Fruit fly (Drosophila melanogaster) whole organism, embryonic: ENCODE results near the gene UQCR-6.4L.

Source experiments
- CG10267 ChIP-seq: fragments of 200-800 bp; sonication (Bioruptor generic); optimal IDR thresholded peaks from 2 replicates; lab custom pipeline; 2018; ENCODE audit warnings: missing biosample characterization, mild to moderate bottlenecking, missing genetic modification characterization, moderate library complexity
- CG10321 ChIP-seq: fragments of 200-800 bp; sonication (Bioruptor generic); IDR thresholded peaks from 2 replicates; pipeline ENCODE4 v1.3.6; 2022; ENCODE audit warnings: missing biosample characterization, missing genetic modification characterization
- CG10565 ChIP-seq: fragments of 200-800 bp; sonication (Bioruptor generic); optimal IDR thresholded peaks from 3 replicates; lab custom pipeline; 2016; ENCODE audit warnings: missing biosample characterization, mild to moderate bottlenecking, missing genetic modification characterization
- CG11695 ChIP-seq: fragments of 200-800 bp; sonication (Bioruptor generic); IDR thresholded peaks from 3 replicates; pipeline ENCODE4 v1.3.6; 2022; ENCODE audit warnings: missing biosample characterization, missing genetic modification characterization
- CG12769 ChIP-seq: fragments of 200-800 bp; sonication (Bioruptor generic); optimal IDR thresholded peaks from 2 replicates; lab custom pipeline; 2019; ENCODE audit warnings: missing biosample characterization, mild to moderate bottlenecking, missing genetic modification characterization, moderate library complexity
- CG14014 ChIP-seq: fragments of 200-800 bp; sonication (Bioruptor generic); IDR thresholded peaks from 2 replicates; pipeline ENCODE4 v1.3.6; 2022; ENCODE audit warnings: missing biosample characterization, missing genetic modification characterization
- CG14050 ChIP-seq: fragments of 200-800 bp; sonication (Bioruptor generic); IDR thresholded peaks from 3 replicates; pipeline ENCODE4 v1.3.6; 2022; ENCODE audit warnings: missing biosample characterization, missing genetic modification characterization
- CG1792 ChIP-seq: fragments of 200-800 bp; sonication (Bioruptor generic); optimal IDR thresholded peaks from 2 replicates; lab custom pipeline; 2016; ENCODE audit warnings: missing biosample characterization, missing genetic modification characterization
- CG3163 ChIP-seq: fragments of 200-800 bp; sonication (Bioruptor generic); optimal IDR thresholded peaks from 3 replicates; lab custom pipeline; 2016; ENCODE audit warnings: missing biosample characterization, missing genetic modification characterization
- CG32532 ChIP-seq: fragments of 200-800 bp; sonication (Bioruptor generic); IDR thresholded peaks from 2 replicates; pipeline ENCODE4 v1.3.6; 2022; ENCODE audit warnings: missing biosample characterization, missing genetic modification characterization
- CG34376 ChIP-seq: fragments of 200-800 bp; sonication (Bioruptor generic); optimal IDR thresholded peaks from 2 replicates; lab custom pipeline; 2018; ENCODE audit warnings: missing biosample characterization, mild to moderate bottlenecking, missing genetic modification characterization
- CG4328 ChIP-seq: fragments of 200-800 bp; sonication (Bioruptor generic); optimal IDR thresholded peaks from 3 replicates; lab custom pipeline; 2017; ENCODE audit warnings: missing biosample characterization, missing genetic modification reagents, missing genetic modification characterization
- CG4730 ChIP-seq: fragments of 200-800 bp; sonication (Bioruptor generic); IDR thresholded peaks from 2 replicates; pipeline ENCODE4 v1.3.6; 2022; ENCODE audit warnings: missing biosample characterization, missing genetic modification characterization
- CG4820 ChIP-seq: fragments of 200-800 bp; sonication (Bioruptor generic); optimal IDR thresholded peaks from 3 replicates; lab custom pipeline; 2016; ENCODE audit warnings: missing biosample characterization, missing genetic modification characterization
- CG7928 ChIP-seq: fragments of 200-800 bp; sonication (Bioruptor generic); optimal IDR thresholded peaks from 2 replicates; lab custom pipeline; 2017; ENCODE audit warnings: missing biosample characterization, mild to moderate bottlenecking, missing genetic modification characterization
- CG8359 ChIP-seq: fragments of 200-800 bp; sonication (Bioruptor generic); optimal IDR thresholded peaks from 2 replicates; lab custom pipeline; 2017; ENCODE audit warnings: missing biosample characterization, mild to moderate bottlenecking, missing genetic modification characterization, borderline replicate concordance
- CHES-1-like ChIP-seq: fragments of 200-800 bp; sonication (Bioruptor generic); optimal IDR thresholded peaks from 2 replicates; lab custom pipeline; 2016; ENCODE audit warnings: missing biosample characterization, missing genetic modification characterization
- HHEX ChIP-seq: fragments of 200-800 bp; sonication (Bioruptor generic); optimal IDR thresholded peaks from 3 replicates; lab custom pipeline; 2017; ENCODE audit warnings: missing biosample characterization, mild to moderate bottlenecking, missing genetic modification characterization, missing genetic modification reagents
- Hr3 ChIP-seq: fragments of 200-800 bp; sonication (Bioruptor generic); optimal IDR thresholded peaks from 3 replicates; lab custom pipeline; 2016; ENCODE audit warnings: missing biosample characterization, missing genetic modification characterization
- Jarid2 ChIP-seq: fragments of 200-800 bp; sonication (Bioruptor generic); optimal IDR thresholded peaks from 3 replicates; lab custom pipeline; 2017; ENCODE audit warnings: mild to moderate bottlenecking, missing biosample characterization, missing genetic modification reagents, missing genetic modification characterization
- MBD-R2 ChIP-seq: fragments of 200-800 bp; sonication (Bioruptor generic); IDR thresholded peaks from 2 replicates; pipeline ENCODE4 v1.3.6; 2022; ENCODE audit warnings: missing biosample characterization, missing genetic modification characterization
- Myb ChIP-seq: fragments of 200-800 bp; sonication (Bioruptor generic); optimal IDR thresholded peaks from 2 replicates; lab custom pipeline; 2016; ENCODE audit warnings: missing biosample characterization, missing genetic modification characterization
- Oli ChIP-seq: fragments of 200-800 bp; sonication (Bioruptor generic); optimal IDR thresholded peaks from 2 replicates; lab custom pipeline; 2018; ENCODE audit warnings: missing biosample characterization, mild to moderate bottlenecking, missing genetic modification characterization, moderate library complexity
- Poxn ChIP-seq: fragments of 200-800 bp; sonication (Bioruptor generic); IDR thresholded peaks from 2 replicates; pipeline ENCODE4 v1.3.6; 2022; ENCODE audit warnings: missing biosample characterization, missing genetic modification characterization
- Ssrp ChIP-seq: fragments of 200-800 bp; sonication (Bioruptor generic); optimal IDR thresholded peaks from 2 replicates; lab custom pipeline; 2018; ENCODE audit warnings: missing biosample characterization, mild to moderate bottlenecking, missing genetic modification characterization, moderate library complexity
- ac ChIP-seq: fragments of 200-800 bp; sonication (Bioruptor generic); optimal IDR thresholded peaks from 3 replicates; lab custom pipeline; 2017; ENCODE audit warnings: missing biosample characterization, mild to moderate bottlenecking, missing genetic modification characterization
- ci ChIP-seq: fragments of 200-800 bp; sonication (Bioruptor generic); IDR thresholded peaks from 3 replicates; pipeline ENCODE4 v1.3.6; 2022; ENCODE audit warnings: missing biosample characterization, missing genetic modification characterization
- crol ChIP-seq: fragments of 200-800 bp; sonication (Bioruptor generic); IDR thresholded peaks from 2 replicates; pipeline ENCODE4 v1.3.6; 2022; ENCODE audit warnings: missing biosample characterization, missing genetic modification characterization
- dati ChIP-seq: fragments of 200-800 bp; sonication (Bioruptor generic); IDR thresholded peaks from 2 replicates; pipeline ENCODE4 v1.3.6; 2022; ENCODE audit warnings: missing biosample characterization, missing genetic modification characterization
- dimm ChIP-seq: fragments of 200-800 bp; sonication (Bioruptor generic); IDR thresholded peaks from 2 replicates; pipeline ENCODE4 v1.3.6; 2022; ENCODE audit warnings: missing biosample characterization, missing genetic modification characterization
- dpn ChIP-seq, 2 experiments: fragments of 200-800 bp; sonication (Bioruptor generic); optimal IDR thresholded peaks; 3 replicates each; lab custom pipeline; 2016; ENCODE audit warnings: missing biosample characterization in 2 of 2, missing genetic modification characterization in 2 of 2
- gem ChIP-seq: fragments of 200-800 bp; sonication (Bioruptor generic); optimal IDR thresholded peaks from 2 replicates; lab custom pipeline; 2019; ENCODE audit warnings: missing biosample characterization, mild to moderate bottlenecking, missing genetic modification characterization, moderate library complexity
- h ChIP-seq: fragments of >200 bp; optimal IDR thresholded peaks from 2 replicates; lab custom pipeline; 2017
- ind ChIP-seq: fragments of 200-800 bp; sonication (Bioruptor generic); optimal IDR thresholded peaks from 3 replicates; lab custom pipeline; 2016; ENCODE audit warnings: missing biosample characterization, missing genetic modification characterization
- kni ChIP-seq: fragments of 200-800 bp; sonication (Bioruptor generic); optimal IDR thresholded peaks from 3 replicates; lab custom pipeline; 2017; ENCODE audit warnings: mild to moderate bottlenecking, missing biosample characterization, missing genetic modification reagents, missing genetic modification characterization
- lmd ChIP-seq: fragments of 200-800 bp; sonication (Bioruptor generic); IDR thresholded peaks from 2 replicates; pipeline ENCODE4 v1.3.6; 2022; ENCODE audit warnings: missing biosample characterization, missing genetic modification characterization
- luna ChIP-seq: fragments of 200-800 bp; sonication (Bioruptor generic); optimal IDR thresholded peaks from 2 replicates; lab custom pipeline; 2016; ENCODE audit warnings: missing biosample characterization, missing genetic modification characterization
- maf-S ChIP-seq: fragments of 200-800 bp; sonication (Bioruptor generic); optimal IDR thresholded peaks from 2 replicates; lab custom pipeline; 2016; ENCODE audit warnings: missing biosample characterization, missing genetic modification characterization
- nau ChIP-seq: fragments of 200-800 bp; sonication (Bioruptor generic); optimal IDR thresholded peaks from 3 replicates; lab custom pipeline; 2017; ENCODE audit warnings: missing biosample characterization, mild to moderate bottlenecking, missing genetic modification characterization, missing genetic modification reagents
- nerfin-1 ChIP-seq: fragments of 200-800 bp; sonication (Bioruptor generic); optimal IDR thresholded peaks from 3 replicates; lab custom pipeline; 2019; ENCODE audit warnings: missing biosample characterization, mild to moderate bottlenecking, missing genetic modification characterization, moderate library complexity
- oc ChIP-seq: fragments of 200-800 bp; sonication (Bioruptor generic); optimal IDR thresholded peaks from 2 replicates; lab custom pipeline; 2018; ENCODE audit warnings: missing biosample characterization, mild to moderate bottlenecking, missing genetic modification characterization, moderate library complexity
- onecut ChIP-seq: fragments of 200-800 bp; sonication (Bioruptor generic); IDR thresholded peaks from 2 replicates; pipeline ENCODE4 v1.3.6; 2022; ENCODE audit warnings: missing biosample characterization, missing genetic modification characterization
- org-1 ChIP-seq: fragments of 200-800 bp; sonication (Bioruptor generic); optimal IDR thresholded peaks from 2 replicates; lab custom pipeline; 2017; ENCODE audit warnings: missing biosample characterization, missing genetic modification characterization
- p53 ChIP-seq: fragments of 200-800 bp; sonication (Bioruptor generic); optimal IDR thresholded peaks from 2 replicates; lab custom pipeline; 2016; ENCODE audit warnings: missing biosample characterization, missing genetic modification characterization
- pros ChIP-seq: fragments of 200-800 bp; sonication (Bioruptor generic); optimal IDR thresholded peaks from 3 replicates; lab custom pipeline; 2019; ENCODE audit warnings: missing biosample characterization, mild to moderate bottlenecking, missing genetic modification characterization, moderate library complexity
- sc ChIP-seq, 3 experiments: fragments of >200 bp in 2 of 3; fragments of 200-800 bp in 1 of 3; sonication (Bioruptor generic) in 1 of 3; optimal IDR thresholded peaks; 2 replicates in 2 of 3; 3 replicates in 1 of 3; lab custom pipeline; 2017; ENCODE audit warnings: mild to moderate bottlenecking in 1 of 3, missing biosample characterization in 1 of 3, missing genetic modification characterization in 1 of 3, missing genetic modification reagents in 1 of 3
- sens ChIP-seq: fragments of 200-800 bp; sonication (Bioruptor generic); peaks from one replicate; lab custom pipeline; 2016; ENCODE audit warnings: missing biosample characterization, missing genetic modification characterization
- sna ChIP-seq: fragments of 200-800 bp; sonication (Bioruptor generic); IDR thresholded peaks from 2 replicates; pipeline ENCODE4 v1.3.6; 2022; ENCODE audit warnings: missing biosample characterization, missing genetic modification characterization; ENCODE audit not compliant: partially characterized antibody
- so ChIP-seq: fragments of 200-800 bp; sonication (Bioruptor generic); IDR thresholded peaks from 3 replicates; pipeline ENCODE4 v1.3.6; 2022; ENCODE audit warnings: missing biosample characterization, missing genetic modification characterization
- stc ChIP-seq: fragments of 200-800 bp; sonication (Bioruptor generic); IDR thresholded peaks from 2 replicates; pipeline ENCODE4 v1.3.6; 2022; ENCODE audit warnings: missing biosample characterization, missing genetic modification characterization
- wek ChIP-seq: fragments of 200-800 bp; sonication (Bioruptor generic); optimal IDR thresholded peaks from 3 replicates; lab custom pipeline; 2018; ENCODE audit warnings: missing biosample characterization, mild to moderate bottlenecking, missing genetic modification characterization, moderate library complexity

Gene UQCR-6.4L

DNA sequence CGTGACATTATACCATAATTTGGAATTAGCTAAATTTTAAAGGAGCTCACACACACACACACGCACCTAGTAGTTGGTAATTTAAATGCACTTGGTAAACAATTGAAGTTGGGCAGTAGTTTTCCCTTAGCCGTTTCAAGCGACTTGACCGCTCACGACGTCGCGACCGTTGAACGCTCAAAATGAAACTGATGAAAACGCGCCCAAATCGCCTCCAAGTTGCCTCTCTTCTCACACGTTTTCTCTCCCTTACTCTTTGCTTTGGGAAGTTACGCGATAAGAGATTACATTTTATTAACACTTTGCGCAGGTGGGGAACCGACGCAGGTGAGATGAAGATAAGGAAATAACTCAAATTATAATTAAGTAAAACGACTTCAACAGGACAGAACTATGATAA is 5.7 kb downstream of the UQCR-6.4L start (continued):
- no peak for TF ChIP-seq CG14050 (GFP tag; lab: Robert Waterston, UW)
- no peak for TF ChIP-seq nerfin-1 (tag; lab: Kevin White, UChicago)
- no peak for TF ChIP-seq org-1
- TF ChIP-seq onecut: no peak
- TF ChIP-seq CG1792 (GFP tag; lab: Kevin White, UChicago): no peak
- peak; percentile 86 for TF ChIP-seq CG3163 (GFP tag; lab: Kevin White, UChicago)
- peak; percentile 33 for TF ChIP-seq ac
- TF ChIP-seq CG10321 (GFP tag; lab: Robert Waterston, UW): no peak
- no peak for TF ChIP-seq CG4730 (GFP tag; lab: Robert Waterston, UW)
- TF ChIP-seq luna (GFP tag; lab: Kevin White, UChicago): no peak
- TF ChIP-seq oc (tag; lab: Kevin White, UChicago): peak; percentile 19
- TF ChIP-seq pros (GFP tag; lab: Kevin White, UChicago): peak; percentile 5
- no peak for TF ChIP-seq gem (tag; lab: Kevin White, UChicago)
- TF ChIP-seq Jarid2: peak; percentile 93
- no peak for TF ChIP-seq crol (GFP tag; lab: Robert Waterston, UW)
- TF ChIP-seq MBD-R2 (GFP tag; lab: Robert Waterston, UW): no peak
- no peak for TF ChIP-seq wek (GFP tag; lab: Kevin White, UChicago)
- peak in 1 of 2 experiments; percentile 0 for TF ChIP-seq dpn (GFP tag; optimal IDR thresholded peaks at IDR 0.05; lab: Kevin White, UChicago)
- peak; percentile 34 for TF ChIP-seq sens
- TF ChIP-seq CG10565 (GFP tag; lab: Kevin White, UChicago): no peak
- peak; percentile 71 for TF ChIP-seq CG34376 (GFP tag; lab: Kevin White, UChicago)
- no peak for TF ChIP-seq CG7928 (GFP tag; lab: Kevin White, UChicago)
- TF ChIP-seq Hr3 (GFP tag; lab: Kevin White, UChicago): no peak
- TF ChIP-seq stc (GFP tag; lab: Robert Waterston, UW): peak; percentile 34; the same call in 1 of the 2 replicates
- TF ChIP-seq CHES-1-like (GFP tag; lab: Kevin White, UChicago): peak; percentile 1
- no peak for TF ChIP-seq sna (GFP tag; lab: Robert Waterston, UW)
- no peak for TF ChIP-seq nau (GFP tag; lab: Kevin White, UChicago)
- no peak for TF ChIP-seq dati
- TF ChIP-seq dimm (GFP tag; lab: Robert Waterston, UW): no peak
- TF ChIP-seq Ssrp (tag; lab: Kevin White, UChicago): no peak
- no peak for TF ChIP-seq CG4820 (GFP tag; lab: Kevin White, UChicago)
- TF ChIP-seq Oli (tag; lab: Kevin White, UChicago): no peak
- TF ChIP-seq Myb (GFP tag; lab: Kevin White, UChicago): no peak
- peak; percentile 17 for TF ChIP-seq HHEX (GFP tag; lab: Kevin White, UChicago)
- no peak for TF ChIP-seq h (lab: Kevin White, UChicago)
- peak; percentile 52; the same call in 2 of the 3 replicates for TF ChIP-seq so
- no peak for TF ChIP-seq sc (optimal IDR thresholded peaks at IDR 0.05; lab: Kevin White, UChicago)
- no peak for TF ChIP-seq sc (GFP tag; optimal IDR thresholded peaks at IDR 0.05; lab: Kevin White, UChicago)
- TF ChIP-seq kni (GFP tag; lab: Kevin White, UChicago): peak; percentile 33
- TF ChIP-seq CG8359 (GFP tag; lab: Kevin White, UChicago): peak; percentile 99
- peak; percentile 32; the same call in 1 of the 2 replicates for TF ChIP-seq CG32532
- no peak for TF ChIP-seq Poxn
- TF ChIP-seq CG10267 (tag; lab: Kevin White, UChicago): no peak
- TF ChIP-seq CG11695 (GFP tag; lab: Robert Waterston, UW): 0 out of 3 replicates have a peak, but pooled peaks have one; percentile 26
- no peak for TF ChIP-seq p53
- no peak for TF ChIP-seq maf-S (GFP tag; lab: Kevin White, UChicago)
- TF ChIP-seq CG14014 (GFP tag; lab: Robert Waterston, UW): peak; percentile 17; the same call in 1 of the 2 replicates
- peak; percentile 71; the same call in 2 of the 3 replicates for TF ChIP-seq ci (GFP tag; lab: Robert Waterston, UW)
- no peak for TF ChIP-seq lmd
- TF ChIP-seq CG12769 (tag; lab: Kevin White, UChicago): peak; percentile 17
- TF ChIP-seq CG4328: no peak
- no peak for TF ChIP-seq ind (GFP tag; lab: Kevin White, UChicago)
